Fruit fly (Drosophila melanogaster) whole organism, embryonic: Measurements from ENCODE around the gene RapGAP1.

Experiments
- CG43689 ChIP-seq: fragments of 200-800 bp; sonication (Bioruptor generic); IDR thresholded peaks from 2 replicates; pipeline ENCODE4 v1.3.6; 2022; ENCODE audit warnings: missing biosample characterization, missing genetic modification characterization
- Dip2 ChIP-seq: fragments of 200-800 bp; sonication (Bioruptor generic); IDR thresholded peaks from 2 replicates; pipeline ENCODE4 v1.3.6; 2022; ENCODE audit warnings: missing biosample characterization, missing genetic modification characterization
- bigmax ChIP-seq: fragments of 200-800 bp; sonication (Bioruptor generic); optimal IDR thresholded peaks from 2 replicates; lab custom pipeline; 2018; ENCODE audit warnings: missing biosample characterization, mild to moderate bottlenecking, missing genetic modification characterization

DNA sequence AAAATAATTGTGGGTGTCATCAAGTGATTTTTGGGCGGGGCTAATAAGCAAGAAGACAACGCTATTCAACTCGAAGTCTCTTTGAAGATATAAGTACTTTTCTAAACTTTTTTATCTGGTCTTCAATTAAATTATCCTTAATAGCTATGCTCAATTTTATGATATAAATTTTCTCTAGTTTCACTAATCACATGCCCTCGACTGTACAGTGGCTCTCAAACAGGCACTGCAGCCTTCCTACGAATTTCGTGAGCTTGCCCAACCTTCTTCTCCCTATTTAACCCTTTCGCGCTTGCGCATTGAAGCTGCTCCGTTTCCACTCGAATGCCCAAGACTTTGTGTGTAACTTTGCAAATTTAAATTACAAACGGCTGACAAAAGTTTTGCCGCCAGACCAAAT is 72.8 kb downstream of the RapGAP1 start:
- TF ChIP-seq CG43689 (GFP tag; lab: Robert Waterston, UW), result no peak
- no peak for TF ChIP-seq bigmax (GFP tag; lab: Kevin White, UChicago)
- no peak for TF ChIP-seq Dip2 (GFP tag; lab: Robert Waterston, UW)
